Worm (Caenorhabditis elegans): ENCODE data around the gene M02D8.2.

ce11 chrX:8752546-8752945, 13.1 kb downstream of the M02D8.2 start:
- TF ChIP-seq ref-1 (GFP tag; conservative IDR thresholded peaks at IDR 0.05) (no peak), cog-1 (tag; optimal IDR thresholded peaks at IDR 0.05) (no peak)
